Fruit fly (Drosophila melanogaster): ENCODE results near the gene Naa60.

Gene Naa60

DNA sequence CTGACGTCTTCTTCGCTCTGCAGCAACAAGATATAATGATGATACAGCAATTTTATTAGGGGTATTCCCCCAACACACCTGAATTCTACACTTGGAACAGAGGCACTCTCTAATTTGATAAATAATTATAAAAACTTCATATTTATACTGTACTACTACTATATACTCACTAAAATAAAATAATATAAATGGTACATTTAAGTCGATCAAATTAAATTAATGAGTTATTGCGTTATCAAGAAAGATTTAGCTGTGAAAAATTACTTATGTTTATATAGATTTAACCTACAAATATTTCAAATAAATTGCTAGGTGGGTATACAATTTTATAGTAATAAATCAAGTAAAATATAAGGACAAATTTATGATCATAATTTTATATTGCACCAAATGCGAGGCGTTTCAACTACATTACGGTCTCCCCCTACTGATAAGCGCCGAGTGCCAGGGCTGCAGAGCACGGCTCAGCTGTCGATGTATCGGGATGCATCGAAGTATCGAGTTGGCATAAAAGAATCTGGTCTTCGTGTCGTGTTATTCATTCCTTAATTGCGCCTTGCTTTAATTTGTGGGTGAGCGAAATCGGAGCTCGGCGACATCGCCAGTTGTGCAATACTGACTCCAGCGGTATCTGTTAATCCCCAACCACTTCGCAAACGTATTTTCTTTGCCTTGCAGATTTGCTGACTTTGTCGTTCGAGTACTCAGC lies 12.7 kb upstream of the Naa60 start, which contains the start of gene vsg (continued):
- TF ChIP-seq psq (GFP tag; optimal IDR thresholded peaks at IDR 0.05) (peak; percentile 37), Side (GFP tag; optimal IDR thresholded peaks at IDR 0.05) (peak; percentile 13), gem (tag; optimal IDR thresholded peaks at IDR 0.05) (peak; percentile 93), danr (GFP tag; IDR thresholded peaks at IDR 0.05) (no peak), HmgD (GFP tag; optimal IDR thresholded peaks at IDR 0.05) (peak; percentile 39), Bteb2 (GFP tag; optimal IDR thresholded peaks at IDR 0.05) (peak; percentile 26), tgo (GFP tag; IDR thresholded peaks at IDR 0.05) (peak; percentile 81), Fer2 (tag; optimal IDR thresholded peaks at IDR 0.05) (peak; percentile 72), mam (GFP tag; optimal IDR thresholded peaks at IDR 0.05) (peak; percentile 68), HLH4C (GFP tag; IDR thresholded peaks at IDR 0.05; ENCODE audit: partially characterized antibody) (peak; percentile 80), CG30020 (tag; optimal IDR thresholded peaks at IDR 0.05) (peak; percentile 92)

DNA sequence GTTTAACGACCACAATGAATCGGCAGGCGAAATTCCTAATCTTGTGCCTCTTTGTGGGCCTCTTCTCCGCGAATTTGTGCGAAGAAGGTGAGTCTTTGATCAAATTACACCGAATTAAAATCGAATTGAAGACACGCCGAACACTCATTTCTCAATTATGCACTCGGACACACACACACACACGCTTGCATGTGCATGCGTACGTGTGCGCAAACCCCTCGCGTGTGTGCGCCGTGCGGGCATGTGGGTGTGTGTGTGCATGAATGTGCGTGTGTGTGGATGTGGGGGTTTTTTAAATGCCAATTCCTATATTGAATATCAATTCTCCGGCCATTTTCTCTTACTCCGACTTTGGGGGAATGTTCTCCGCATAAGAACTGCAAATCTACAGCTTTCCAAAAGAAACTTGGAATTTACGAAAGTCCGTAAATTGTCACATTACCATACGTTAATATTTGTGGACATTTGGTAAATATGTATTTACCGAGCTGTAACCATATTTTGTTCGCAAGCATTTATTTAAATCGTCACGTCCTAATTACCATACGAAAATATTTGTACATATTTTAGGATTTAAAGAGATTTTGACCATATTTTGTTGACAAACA lies 12.1 kb upstream of the Naa60 start:
- TF ChIP-seq CG12071 (GFP tag; optimal IDR thresholded peaks at IDR 0.05) = no peak
- no peak for TF ChIP-seq trem (tag; optimal IDR thresholded peaks at IDR 0.05)
- no peak for TF ChIP-seq pros (GFP tag; optimal IDR thresholded peaks at IDR 0.05)
- TF ChIP-seq CG12299 (tag; optimal IDR thresholded peaks at IDR 0.05) = no peak
- TF ChIP-seq CG3065 (GFP tag; optimal IDR thresholded peaks at IDR 0.05) = no peak
- TF ChIP-seq CG17328 (GFP tag; IDR thresholded peaks at IDR 0.05) = no peak
- no peak for TF ChIP-seq CG10543 (GFP tag; optimal IDR thresholded peaks at IDR 0.05)
- no peak for TF ChIP-seq chif (GFP tag; optimal IDR thresholded peaks at IDR 0.05)
- no peak for TF ChIP-seq CG10654 (GFP tag; optimal IDR thresholded peaks at IDR 0.05)
- no peak for TF ChIP-seq Ssrp (tag; optimal IDR thresholded peaks at IDR 0.05)
- no peak for TF ChIP-seq so (GFP tag; IDR thresholded peaks at IDR 0.05)
- TF ChIP-seq CG10366 (GFP tag; IDR thresholded peaks at IDR 0.05) = no peak
- TF ChIP-seq ara (GFP tag; IDR thresholded peaks at IDR 0.05) = no peak
- no peak for TF ChIP-seq Dref (GFP tag; IDR thresholded peaks at IDR 0.05)
- TF ChIP-seq sima (GFP tag; optimal IDR thresholded peaks at IDR 0.05) = no peak
- no peak for TF ChIP-seq org-1 (GFP tag; optimal IDR thresholded peaks at IDR 0.05)
- TF ChIP-seq jing (GFP tag; optimal IDR thresholded peaks at IDR 0.05) = no peak
- TF ChIP-seq disco-r (GFP tag; optimal IDR thresholded peaks at IDR 0.05) = no peak
- TF ChIP-seq Hr39 (optimal IDR thresholded peaks at IDR 0.05) = peak; percentile 95
- TF ChIP-seq CG17361 (GFP tag; IDR thresholded peaks at IDR 0.05) = no peak
- TF ChIP-seq bbx (GFP tag; IDR thresholded peaks at IDR 0.05; ENCODE audit: partially characterized antibody) = no peak
- no peak for TF ChIP-seq CG32772 (GFP tag; IDR thresholded peaks at IDR 0.05)
- peak; percentile 41; the same call in 1 of the 2 replicates for TF ChIP-seq CG32767 (GFP tag; IDR thresholded peaks at IDR 0.05)
- TF ChIP-seq gcm (GFP tag; optimal IDR thresholded peaks at IDR 0.05) = peak; percentile 56
- TF ChIP-seq chinmo (GFP tag; IDR thresholded peaks at IDR 0.05; ENCODE audit: partially characterized antibody) = peak; percentile 93; the same call in 3 of the 4 replicates
- no peak for TF ChIP-seq Deaf1 (tag; optimal IDR thresholded peaks at IDR 0.05)
- TF ChIP-seq CG8089 (GFP tag; optimal IDR thresholded peaks at IDR 0.05) = no peak
- TF ChIP-seq CG8478 (optimal IDR thresholded peaks at IDR 0.05) = peak; percentile 88
- TF ChIP-seq CG18764 (GFP tag; optimal IDR thresholded peaks at IDR 0.05) = no peak
- no peak for TF ChIP-seq CG7786 (GFP tag; optimal IDR thresholded peaks at IDR 0.05)
- TF ChIP-seq CG17186 (GFP tag; optimal IDR thresholded peaks at IDR 0.05) = no peak
- no peak for TF ChIP-seq Neu2 (GFP tag; optimal IDR thresholded peaks at IDR 0.05; ENCODE audit: borderline replicate concordance)
- no peak for TF ChIP-seq CG43689 (GFP tag; IDR thresholded peaks at IDR 0.05)
- no peak for TF ChIP-seq BEAF-32 (GFP tag; optimal IDR thresholded peaks at IDR 0.05)
- no peak for TF ChIP-seq BtbVII (GFP tag; optimal IDR thresholded peaks at IDR 0.05)
- peak; percentile 9 for TF ChIP-seq CG18599 (GFP tag; optimal IDR thresholded peaks at IDR 0.05)
- TF ChIP-seq CG11723 (GFP tag; optimal IDR thresholded peaks at IDR 0.05) = no peak
- no peak for TF ChIP-seq Hr3 (GFP tag; optimal IDR thresholded peaks at IDR 0.05)
